Worm (Caenorhabditis elegans): ENCODE results near the gene C53B4.2.

- TF ChIP-seq ces-1 (GFP tag; optimal IDR thresholded peaks at IDR 0.05) (no peak), unc-62 (GFP tag; optimal IDR thresholded peaks at IDR 0.05) (no peak), mep-1 (tag; optimal IDR thresholded peaks at IDR 0.05) (no peak), ceh-82 (tag; optimal IDR thresholded peaks at IDR 0.05) (no peak), rnt-1 (tag; optimal IDR thresholded peaks at IDR 0.05) (no peak), ztf-4 (tag; optimal IDR thresholded peaks at IDR 0.05) (no peak), aly-2 (tag; optimal IDR thresholded peaks at IDR 0.05) (no peak), egl-27 (tag; optimal IDR thresholded peaks at IDR 0.05) (no peak)
Observed at ce11 chrIV:9016477-9016876, 50.5 kb downstream of the C53B4.2 start, which contains the start of gene acc-2.

All from whole organism, L1 larva.